Worm (Caenorhabditis elegans): ENCODE measurements around the gene lgc-25.
A peak's percentile ranks its signal among the peaks of the same experiment; 100 is the strongest.

The lgc-25 gene

DNA sequence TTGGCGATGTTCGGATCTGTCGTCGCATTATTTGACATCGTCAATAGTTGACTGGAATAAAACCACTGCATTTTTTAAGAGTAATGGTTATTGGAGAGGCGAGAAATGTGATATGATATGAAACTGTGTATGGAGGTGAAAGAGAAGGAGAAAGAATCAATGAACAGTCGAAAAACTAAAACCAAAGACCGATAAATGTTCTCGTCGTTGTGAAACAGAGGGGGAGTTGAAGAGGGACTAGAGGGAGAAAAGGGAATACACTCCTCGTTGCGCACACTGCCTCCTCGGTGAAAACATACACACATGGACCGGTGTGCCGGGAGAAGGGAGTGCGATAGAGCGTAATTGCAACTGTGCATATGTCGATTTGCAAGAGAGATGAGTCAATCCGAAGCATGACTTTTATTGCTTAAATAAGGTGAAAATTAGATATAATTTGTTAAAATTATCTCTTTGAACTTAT, 8.1 kb upstream of the lgc-25 start, which contains the start of gene sym-4 (continued):
- no peak for TF ChIP-seq ztf-11 (tag; optimal IDR thresholded peaks at IDR 0.05)
- TF ChIP-seq spr-3 (GFP tag; optimal IDR thresholded peaks at IDR 0.05), result peak; percentile 33
- no peak for TF ChIP-seq lin-15B (tag; optimal IDR thresholded peaks at IDR 0.05)
- peak; percentile 71 for TF ChIP-seq egl-43 (GFP tag; IDR thresholded peaks at IDR 0.05)
- TF ChIP-seq nhr-10 (tag; optimal IDR thresholded peaks at IDR 0.05), result peak; percentile 89
- TF ChIP-seq nhr-102 (tag; optimal IDR thresholded peaks at IDR 0.05), result peak; percentile 88
- peak; percentile 25; the same call in 1 of the 2 replicates for TF ChIP-seq pha-4 (GFP tag; IDR thresholded peaks at IDR 0.05)
- peak; percentile 35 for TF ChIP-seq pha-4 (tag; optimal IDR thresholded peaks at IDR 0.05)
- no peak for TF ChIP-seq nhr-111 (GFP tag; optimal IDR thresholded peaks at IDR 0.05)
- TF ChIP-seq hmg-1.1 (GFP tag; IDR thresholded peaks at IDR 0.05), result peak; percentile 94
- TF ChIP-seq pqm-1 (tag; optimal IDR thresholded peaks at IDR 0.05), result peak; percentile 89
- TF ChIP-seq F26F4.8 (GFP tag; conservative IDR thresholded peaks at IDR 0.05), result no peak
- no peak for TF ChIP-seq mxl-2 (GFP tag; conservative IDR thresholded peaks at IDR 0.05)
- TF ChIP-seq Y5F2A.4 (GFP tag; optimal IDR thresholded peaks at IDR 0.05), result no peak
- TF ChIP-seq madf-9 (GFP tag; conservative IDR thresholded peaks at IDR 0.05), result peak; percentile 78; the same call in 1 of the 2 replicates
- peak; percentile 77 for TF ChIP-seq dpl-1 (GFP tag; optimal IDR thresholded peaks at IDR 0.05)
- TF ChIP-seq nhr-41 (GFP tag; IDR thresholded peaks at IDR 0.05), result peak; percentile 46; the same call in 1 of the 2 replicates
- TF ChIP-seq jun-1 (tag; optimal IDR thresholded peaks at IDR 0.05), result peak; percentile 87
- peak; percentile 44 for TF ChIP-seq duxl-1 (tag; optimal IDR thresholded peaks at IDR 0.05; ENCODE audit: poor library complexity)
- TF ChIP-seq cey-2 (tag; optimal IDR thresholded peaks at IDR 0.05; ENCODE audit: borderline replicate concordance, insufficient read depth), result no peak
- no peak for TF ChIP-seq snpc-1.2 (GFP tag; IDR thresholded peaks at IDR 0.05)
- TF ChIP-seq skn-1 (tag; optimal IDR thresholded peaks at IDR 0.05), result no peak
- no peak for TF ChIP-seq egl-27 (tag; optimal IDR thresholded peaks at IDR 0.05)
- TF ChIP-seq zip-11 (GFP tag; IDR thresholded peaks at IDR 0.05), result no peak
- no peak for TF ChIP-seq Y48G9A.11 (GFP tag; IDR thresholded peaks at IDR 0.05)
- TF ChIP-seq ceh-32 (tag; optimal IDR thresholded peaks at IDR 0.05; ENCODE audit: poor library complexity), result no peak
- TF ChIP-seq ceh-82 (tag; optimal IDR thresholded peaks at IDR 0.05), result no peak
- no peak for TF ChIP-seq madf-5 (GFP tag; IDR thresholded peaks at IDR 0.05)
- TF ChIP-seq mep-1 (tag; optimal IDR thresholded peaks at IDR 0.05), result peak; percentile 98
- TF ChIP-seq ztf-7 (tag; optimal IDR thresholded peaks at IDR 0.05), result peak; percentile 27
- peak; percentile 76 to 91 for TF ChIP-seq lsy-2 (tag; optimal IDR thresholded peaks at IDR 0.05)
- no peak for TF ChIP-seq dmd-9 (GFP tag; IDR thresholded peaks at IDR 0.05)
- TF ChIP-seq ZK546.5 (tag; optimal IDR thresholded peaks at IDR 0.05), result peak in 1 of 2 experiments; percentile 27
- TF ChIP-seq T20F7.1 (GFP tag; optimal IDR thresholded peaks at IDR 0.05), result peak; percentile 86
- TF ChIP-seq dve-1 (tag; optimal IDR thresholded peaks at IDR 0.05; ENCODE audit: insufficient read depth), result peak; percentile 99
- TF ChIP-seq set-16 (GFP tag; IDR thresholded peaks at IDR 0.05), result peak; percentile 41; the same call in 1 of the 2 replicates
- no peak for TF ChIP-seq dmd-8 (GFP tag; IDR thresholded peaks at IDR 0.05)
- no peak for TF ChIP-seq daf-8 (GFP tag; IDR thresholded peaks at IDR 0.05)
- no peak for TF ChIP-seq lin-39 (tag; optimal IDR thresholded peaks at IDR 0.05)
- TF ChIP-seq aly-2 (tag; optimal IDR thresholded peaks at IDR 0.05), result no peak
- TF ChIP-seq ceh-62 (tag; optimal IDR thresholded peaks at IDR 0.05), result no peak
- TF ChIP-seq saeg-2 (GFP tag; IDR thresholded peaks at IDR 0.05), result no peak
- TF ChIP-seq F10B5.3 (tag; optimal IDR thresholded peaks at IDR 0.05), result no peak
- TF ChIP-seq nhr-76 (tag; optimal IDR thresholded peaks at IDR 0.05), result peak; percentile 72
- peak; percentile 78 for TF ChIP-seq mdt-29 (GFP tag; IDR thresholded peaks at IDR 0.05)
- TF ChIP-seq ZK337.2 (GFP tag; IDR thresholded peaks at IDR 0.05), result no peak
- TF ChIP-seq mxl-3 (GFP tag; optimal IDR thresholded peaks at IDR 0.05), result peak; percentile 100
- TF ChIP-seq ces-1 (GFP tag; optimal IDR thresholded peaks at IDR 0.05), result no peak
- TF ChIP-seq zag-1 (tag; optimal IDR thresholded peaks at IDR 0.05), result no peak
- peak; percentile 98 for TF ChIP-seq nhr-28 (tag; optimal IDR thresholded peaks at IDR 0.05)
- peak in 1 of 2 experiments; percentile 74 for TF ChIP-seq hif-1 (tag; optimal IDR thresholded peaks at IDR 0.05)
